Worm (Caenorhabditis elegans) whole organism, L2 larva: ENCODE measurements around the gene T14B4.20.

Experiments
- ama-1 ChIP-seq: fragments of 150-350 bp; optimal IDR thresholded peaks from 2 replicates; lab custom pipeline; 2018; ENCODE audit warnings: inconsistent platforms
- egl-27 ChIP-seq: sonication (generic microtip); optimal IDR thresholded peaks from 3 replicates; lab custom pipeline; 2017; ENCODE audit warnings: missing biosample characterization, missing genetic modification reagents, missing genetic modification characterization
- elt-3 ChIP-seq: sonication (generic microtip); optimal IDR thresholded peaks from 2 replicates; lab custom pipeline; 2017; ENCODE audit warnings: missing biosample characterization, missing genetic modification characterization

DNA sequence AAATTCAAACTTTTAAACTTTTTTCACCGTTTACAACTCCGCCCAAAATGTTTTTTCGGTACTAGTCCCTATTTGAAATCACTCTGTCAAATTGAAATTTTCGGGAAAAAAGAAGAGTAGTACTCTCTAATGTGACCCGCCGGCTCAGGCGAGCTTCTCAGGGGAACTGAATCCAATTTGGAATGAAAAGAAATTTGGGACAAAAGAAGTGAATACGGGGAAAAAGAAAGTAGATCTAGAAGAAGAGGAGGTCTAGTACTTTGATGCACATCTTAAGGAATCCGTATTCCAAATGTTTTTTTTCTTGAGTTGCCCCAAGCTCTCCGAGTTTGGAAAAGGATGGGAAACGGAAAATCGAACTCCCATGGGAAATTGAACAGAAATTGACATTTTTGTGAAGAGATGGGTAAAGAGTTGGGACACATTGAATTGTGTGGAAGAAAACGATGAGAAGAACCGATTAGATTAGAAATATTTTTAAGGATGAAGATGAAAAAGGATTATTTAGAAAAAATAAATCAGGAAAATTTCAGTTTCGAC is 10.1 kb upstream of the T14B4.20 start:
- TF ChIP-seq ama-1 (no peak), elt-3 (tag; lab: Kevin White, UChicago) (no peak), egl-27 (tag; lab: Kevin White, UChicago) (no peak)
